Fruit fly (Drosophila melanogaster): ENCODE measurements around the gene CG33673.

The CG33673 gene

DNA sequence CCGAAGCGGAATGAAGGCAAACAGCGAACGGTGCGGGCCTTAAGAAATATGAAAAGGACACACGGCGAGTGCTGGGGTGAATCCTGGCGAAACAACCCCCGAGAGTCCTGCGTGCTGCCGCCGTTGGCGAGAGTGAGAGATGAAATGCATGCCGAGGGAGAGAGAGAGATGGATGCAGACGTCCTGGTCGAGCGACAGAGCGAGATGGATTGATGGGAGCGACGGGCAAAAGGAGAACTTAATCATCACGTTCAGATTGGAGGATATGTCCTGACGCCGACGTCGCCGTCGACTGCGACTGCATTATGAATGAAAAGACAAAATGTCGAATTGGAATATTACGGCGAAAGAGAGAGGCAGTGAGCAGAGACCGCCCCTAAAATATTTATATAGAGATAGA is 8.0 kb upstream of the CG33673 start (continued):
- TF ChIP-seq cg (GFP tag; optimal IDR thresholded peaks at IDR 0.05) (peak; percentile 34), pros (GFP tag; optimal IDR thresholded peaks at IDR 0.05) (peak; percentile 31), Atf-2 (GFP tag; optimal IDR thresholded peaks at IDR 0.05) (no peak), repo (GFP tag; optimal IDR thresholded peaks at IDR 0.05) (no peak), pita (GFP tag; optimal IDR thresholded peaks at IDR 0.05) (no peak), slp2 (GFP tag; optimal IDR thresholded peaks at IDR 0.05) (no peak), CG9437 (GFP tag; optimal IDR thresholded peaks at IDR 0.05) (no peak), hb (GFP tag; IDR thresholded peaks at IDR 0.05; ENCODE audit: partially characterized antibody) (no peak), CG14014 (GFP tag; IDR thresholded peaks at IDR 0.05) (no peak), Nf-YC (tag; optimal IDR thresholded peaks at IDR 0.05) (peak; percentile 96), Adf1 (GFP tag; IDR thresholded peaks at IDR 0.05) (peak; percentile 92), Nf-YB (GFP tag; optimal IDR thresholded peaks at IDR 0.05) (peak; percentile 95), wdn (GFP tag; IDR thresholded peaks at IDR 0.05) (no peak), trh (GFP tag; optimal IDR thresholded peaks at IDR 0.05) (no peak), crol (GFP tag; IDR thresholded peaks at IDR 0.05) (0 out of 2 replicates have a peak, but pooled peaks have one; percentile 14), bbx (GFP tag; IDR thresholded peaks at IDR 0.05; ENCODE audit: partially characterized antibody) (0 out of 2 replicates have a peak, but pooled peaks have one; percentile 18), D (optimal IDR thresholded peaks at IDR 0.05) (peak; percentile 88), D (GFP tag; optimal IDR thresholded peaks at IDR 0.05) (no peak), zen (tag; optimal IDR thresholded peaks at IDR 0.05) (peak; percentile 31), CG4282 (GFP tag; optimal IDR thresholded peaks at IDR 0.05) (no peak), ac (GFP tag; optimal IDR thresholded peaks at IDR 0.05) (no peak), CG6175 (GFP tag; IDR thresholded peaks at IDR 0.05) (no peak), insv (GFP tag; optimal IDR thresholded peaks at IDR 0.05) (peak; percentile 69 to 96), Med (GFP tag) (no peak), nerfin-1 (tag; optimal IDR thresholded peaks at IDR 0.05) (peak; percentile 10), Asciz (GFP tag; optimal IDR thresholded peaks at IDR 0.05) (no peak), Doc2 (GFP tag; IDR thresholded peaks at IDR 0.05) (no peak), CG17612 (GFP tag; IDR thresholded peaks at IDR 0.05) (no peak)

DNA sequence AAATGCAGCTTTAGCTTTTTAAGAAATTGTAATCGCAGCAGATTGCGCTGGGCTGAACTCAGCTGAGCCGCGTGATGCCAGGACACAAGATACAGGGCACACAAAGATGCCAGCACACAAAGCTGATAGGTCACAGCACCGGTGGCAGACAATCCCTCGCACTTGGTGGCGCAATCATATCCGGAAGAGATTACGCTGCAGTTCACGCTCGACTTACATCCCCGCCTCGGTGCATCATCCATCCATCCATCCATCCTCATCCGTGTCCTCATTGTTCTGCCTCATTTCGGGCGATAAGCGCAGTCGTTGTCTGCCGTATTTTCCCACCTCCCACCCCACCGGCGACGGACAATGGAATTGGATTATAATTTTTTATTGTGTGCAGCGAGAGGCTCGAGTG is 1.4 kb upstream of the CG33673 start:
- TF ChIP-seq oc (tag; optimal IDR thresholded peaks at IDR 0.05) (peak; percentile 14), B-H1 (GFP tag; IDR thresholded peaks at IDR 0.05) (no peak), crc (GFP tag; optimal IDR thresholded peaks at IDR 0.05) (no peak), pros (GFP tag; optimal IDR thresholded peaks at IDR 0.05) (no peak), CG7839 (tag; optimal IDR thresholded peaks at IDR 0.05) (no peak), Eip74EF (GFP tag; optimal IDR thresholded peaks at IDR 0.05) (no peak), CkIIα-i1 (GFP tag; IDR thresholded peaks at IDR 0.05) (no peak), CG7357 (GFP tag; IDR thresholded peaks at IDR 0.05) (no peak), sens-2 (GFP tag; IDR thresholded peaks at IDR 0.05) (no peak), gsb-n (tag; optimal IDR thresholded peaks at IDR 0.05) (no peak), tin (GFP tag; optimal IDR thresholded peaks at IDR 0.05) (no peak), psq (GFP tag; optimal IDR thresholded peaks at IDR 0.05) (no peak), CrebB (tag; optimal IDR thresholded peaks at IDR 0.05) (no peak), crol (GFP tag; IDR thresholded peaks at IDR 0.05) (0 out of 2 replicates have a peak, but pooled peaks have one; percentile 38), CG33557 (GFP tag; optimal IDR thresholded peaks at IDR 0.05) (no peak), MTF-1 (GFP tag; optimal IDR thresholded peaks at IDR 0.05; ENCODE audit: borderline replicate concordance) (no peak), CG3163 (GFP tag; optimal IDR thresholded peaks at IDR 0.05) (no peak), dm (GFP tag; optimal IDR thresholded peaks at IDR 0.05) (no peak), CG31441 (GFP tag; IDR thresholded peaks at IDR 0.05) (no peak), Oli (tag; optimal IDR thresholded peaks at IDR 0.05) (no peak), bigmax (GFP tag; optimal IDR thresholded peaks at IDR 0.05) (no peak), CG15479 (GFP tag; optimal IDR thresholded peaks at IDR 0.05) (peak; percentile 66), CG6175 (GFP tag; IDR thresholded peaks at IDR 0.05) (no peak), CG4360 (GFP tag; IDR thresholded peaks at IDR 0.05) (no peak), CG8944 (GFP tag; optimal IDR thresholded peaks at IDR 0.05) (no peak), sim (GFP tag; IDR thresholded peaks at IDR 0.05) (no peak)
